Worm (Caenorhabditis elegans) whole organism, L2 larva: ENCODE measurements around the gene C03B1.14.
A peak's percentile ranks its signal among the peaks of the same experiment; 100 is the strongest.

Experiments
- C34F6.9 ChIP-seq: fragments of 150-350 bp; optimal IDR thresholded peaks from 2 replicates; lab custom pipeline; 2014; ENCODE audit warnings: missing biosample characterization, missing genetic modification characterization
- F13H6.1 ChIP-seq: sonication (generic microtip); optimal IDR thresholded peaks from 2 replicates; lab custom pipeline; 2016; ENCODE audit warnings: missing genetic modification characterization, missing compliant biosample characterization
- Y55F3AM.14 ChIP-seq: fragments of 200-800 bp; sonication (Bioruptor generic); optimal IDR thresholded peaks from 2 replicates; lab custom pipeline; 2018; ENCODE audit warnings: mild to moderate bottlenecking, missing genetic modification characterization, missing compliant biosample characterization
- alr-1 ChIP-seq: fragments of 150-350 bp; optimal IDR thresholded peaks from 2 replicates; lab custom pipeline; 2014; ENCODE audit warnings: missing biosample characterization, missing genetic modification characterization
- ama-1 ChIP-seq: fragments of 150-350 bp; optimal IDR thresholded peaks from 2 replicates; lab custom pipeline; 2018; ENCODE audit warnings: inconsistent platforms
- blmp-1 ChIP-seq: sonication (generic microtip); optimal IDR thresholded peaks from 2 replicates; lab custom pipeline; 2017; ENCODE audit warnings: missing genetic modification characterization, mild to moderate bottlenecking, missing compliant biosample characterization, antibody characterized with exemption, moderate library complexity; ENCODE audit not compliant: insufficient read depth
- ceh-16 ChIP-seq: fragments of 150-350 bp; optimal IDR thresholded peaks from 2 replicates; lab custom pipeline; 2014; ENCODE audit warnings: missing biosample characterization, missing genetic modification characterization
- crh-2 ChIP-seq: sonication (generic microtip); optimal IDR thresholded peaks from 2 replicates; lab custom pipeline; 2017; ENCODE audit warnings: missing biosample characterization, missing genetic modification characterization
- egl-27 ChIP-seq: sonication (generic microtip); optimal IDR thresholded peaks from 3 replicates; lab custom pipeline; 2017; ENCODE audit warnings: missing biosample characterization, missing genetic modification reagents, missing genetic modification characterization
- elt-1 ChIP-seq: fragments of 150-350 bp; optimal IDR thresholded peaks from 2 replicates; lab custom pipeline; 2014; ENCODE audit warnings: missing biosample characterization, missing genetic modification characterization
- elt-3 ChIP-seq: sonication (generic microtip); optimal IDR thresholded peaks from 2 replicates; lab custom pipeline; 2017; ENCODE audit warnings: missing biosample characterization, missing genetic modification characterization
- fos-1 ChIP-seq: fragments of 150-350 bp; optimal IDR thresholded peaks from 2 replicates; lab custom pipeline; 2014; ENCODE audit warnings: missing biosample characterization, missing genetic modification characterization
- gmeb-1 ChIP-seq: fragments of 150-350 bp; optimal IDR thresholded peaks from 2 replicates; lab custom pipeline; 2014; ENCODE audit warnings: missing biosample characterization, missing genetic modification characterization
- lin-11 ChIP-seq: fragments of 150-350 bp; sonication (generic microtip); optimal IDR thresholded peaks from 2 replicates; lab custom pipeline; 2014; ENCODE audit warnings: missing biosample characterization, missing genetic modification characterization, inconsistent platforms, mixed read lengths
- lin-39 ChIP-seq: fragments of 150-350 bp; optimal IDR thresholded peaks from 2 replicates; lab custom pipeline; 2014; ENCODE audit warnings: missing biosample characterization, missing genetic modification reagents, missing genetic modification characterization
- lsy-2 ChIP-seq, 2 experiments: fragments of 150-350 bp in 1 of 2; sonication (generic microtip) in 1 of 2; optimal IDR thresholded peaks; 2 replicates each; lab custom pipeline; 2014 to 2017; ENCODE audit warnings: missing biosample characterization in 2 of 2, missing genetic modification characterization in 2 of 2
- mab-5 ChIP-seq: fragments of 150-350 bp; optimal IDR thresholded peaks from 2 replicates; lab custom pipeline; 2014; ENCODE audit warnings: missing biosample characterization, missing genetic modification characterization
- mbf-1 ChIP-seq: sonication (generic microtip); optimal IDR thresholded peaks from 2 replicates; lab custom pipeline; 2017; ENCODE audit warnings: missing biosample characterization, missing genetic modification characterization
- mdl-1 ChIP-seq, 2 experiments: fragments of 150-350 bp in 1 of 2; sonication (generic microtip) in 1 of 2; optimal IDR thresholded peaks; 2 replicates each; lab custom pipeline; 2017; ENCODE audit warnings: missing biosample characterization in 2 of 2, missing genetic modification characterization in 2 of 2
- nhr-11 ChIP-seq: fragments of 150-350 bp; optimal IDR thresholded peaks from 2 replicates; lab custom pipeline; 2014; ENCODE audit warnings: missing biosample characterization, missing genetic modification characterization
- nhr-12 ChIP-seq: fragments of 150-350 bp; optimal IDR thresholded peaks from 2 replicates; lab custom pipeline; 2014; ENCODE audit warnings: missing biosample characterization, missing genetic modification characterization
- nhr-129 ChIP-seq: fragments of 150-350 bp; optimal IDR thresholded peaks from 2 replicates; lab custom pipeline; 2014; ENCODE audit warnings: missing biosample characterization, missing genetic modification characterization
- nhr-21 ChIP-seq: fragments of 150-350 bp; optimal IDR thresholded peaks from 2 replicates; lab custom pipeline; 2014; ENCODE audit warnings: missing biosample characterization, missing genetic modification characterization
- nhr-23 ChIP-seq: fragments of 150-350 bp; optimal IDR thresholded peaks from 2 replicates; lab custom pipeline; 2014; ENCODE audit warnings: missing biosample characterization, missing genetic modification reagents, missing genetic modification characterization
- nhr-237 ChIP-seq: fragments of 150-350 bp; optimal IDR thresholded peaks from 2 replicates; lab custom pipeline; 2014; ENCODE audit warnings: missing biosample characterization, missing genetic modification characterization
- nhr-25 ChIP-seq: fragments of 150-350 bp; sonication (generic microtip); optimal IDR thresholded peaks from 3 replicates; lab custom pipeline; 2014; ENCODE audit warnings: missing biosample characterization, missing genetic modification characterization
- nhr-77 ChIP-seq: fragments of 150-350 bp; optimal IDR thresholded peaks from 2 replicates; lab custom pipeline; 2014; ENCODE audit warnings: missing biosample characterization, missing genetic modification characterization
- sem-4 ChIP-seq: fragments of 150-350 bp; optimal IDR thresholded peaks from 2 replicates; lab custom pipeline; 2014; ENCODE audit warnings: missing biosample characterization, missing genetic modification reagents, missing genetic modification characterization
- sma-3 ChIP-seq: sonication (generic microtip); optimal IDR thresholded peaks from 2 replicates; lab custom pipeline; 2016; ENCODE audit warnings: missing genetic modification reagents, missing genetic modification characterization, missing compliant biosample characterization
- sma-9 ChIP-seq, 2 experiments: fragments of 150-350 bp in 1 of 2; sonication (generic microtip) in 1 of 2; optimal IDR thresholded peaks; 2 replicates each; lab custom pipeline; 2014 to 2016; ENCODE audit warnings: missing genetic modification characterization in 2 of 2, mild to moderate bottlenecking in 1 of 2, missing biosample characterization in 1 of 2, missing compliant biosample characterization in 1 of 2, missing genetic modification reagents in 1 of 2, moderate library complexity in 1 of 2
- unc-39 ChIP-seq: fragments of 150-350 bp; optimal IDR thresholded peaks from 2 replicates; lab custom pipeline; 2014; ENCODE audit warnings: missing biosample characterization, missing genetic modification characterization
- unc-55 ChIP-seq: fragments of 150-350 bp; sonication (generic microtip); optimal IDR thresholded peaks from 3 replicates; lab custom pipeline; 2014; ENCODE audit warnings: missing biosample characterization, missing genetic modification reagents, missing genetic modification characterization
- unc-62 ChIP-seq: fragments of 150-350 bp; optimal IDR thresholded peaks from 2 replicates; lab custom pipeline; 2014; ENCODE audit warnings: missing biosample characterization, missing genetic modification reagents, missing genetic modification characterization
- ztf-11 ChIP-seq: sonication (generic microtip); optimal IDR thresholded peaks from 2 replicates; lab custom pipeline; 2017; ENCODE audit warnings: missing biosample characterization, missing genetic modification characterization
- ztf-4 ChIP-seq: fragments of 150-350 bp; optimal IDR thresholded peaks from 2 replicates; lab custom pipeline; 2014; ENCODE audit warnings: missing biosample characterization, missing genetic modification characterization

Gene C03B1.14

DNA sequence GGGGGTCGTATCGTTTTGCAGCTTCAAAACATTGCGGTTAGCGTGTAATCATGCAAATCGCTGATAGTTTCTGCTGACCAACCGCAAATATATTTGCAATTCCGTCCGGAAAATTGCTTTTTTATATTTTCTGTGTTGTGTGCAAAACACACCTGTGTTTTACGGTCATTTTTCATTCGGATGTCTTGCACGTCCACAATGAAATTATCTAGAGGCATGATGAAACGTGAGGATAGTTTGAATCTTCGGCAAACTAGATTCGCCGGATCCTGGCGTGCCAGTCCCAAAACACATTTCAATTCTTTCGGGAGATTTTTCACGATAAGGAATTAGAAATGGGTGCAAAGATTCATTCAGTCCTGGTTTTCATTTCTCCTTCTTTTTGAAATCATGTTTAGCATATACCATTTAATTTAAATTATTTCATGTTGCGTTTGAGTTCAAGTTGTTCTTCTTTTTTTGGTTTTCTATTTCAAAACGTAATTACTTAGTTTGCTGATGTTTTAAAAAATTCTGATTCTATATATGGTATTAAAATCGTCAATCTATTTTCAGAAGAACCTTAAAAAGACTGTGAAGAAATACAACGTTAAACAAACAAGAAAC, 5.4 kb downstream of the C03B1.14 start, which contains the start of gene C03B1.5:
TSS of gene C03B1.5 (plus strand) at position 556 of the 606 bp plus-strand sequence.
- TF ChIP-seq unc-62 (GFP tag; lab: Kevin White, UChicago) = no peak
- no peak for TF ChIP-seq mbf-1
- no peak for TF ChIP-seq egl-27 (tag; lab: Kevin White, UChicago)

DNA sequence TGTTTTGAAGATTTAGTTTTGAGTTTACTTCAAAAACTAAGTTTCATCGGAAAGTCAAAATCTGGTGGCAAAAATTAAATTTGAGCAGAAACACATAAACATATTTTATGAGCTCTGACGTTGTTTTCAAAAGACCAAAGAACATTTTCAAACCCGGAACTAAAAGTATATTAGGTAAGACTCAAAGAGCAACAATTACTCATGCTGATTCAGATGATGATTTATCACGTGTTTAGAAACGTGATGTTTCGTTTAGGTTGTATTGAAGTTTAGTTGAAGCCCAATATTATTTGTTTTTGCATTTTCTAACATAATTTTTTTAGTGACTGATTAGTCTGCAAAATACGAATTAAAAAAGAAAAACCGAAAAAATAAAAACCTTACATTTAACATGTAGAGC, 6.8 kb downstream of the C03B1.14 start:
- peak; percentile 26 for TF ChIP-seq C34F6.9
- TF ChIP-seq mdl-1 (tag; optimal IDR thresholded peaks at IDR 0.05; lab: Kevin White, UChicago) = no peak
- TF ChIP-seq mbf-1 = no peak

DNA sequence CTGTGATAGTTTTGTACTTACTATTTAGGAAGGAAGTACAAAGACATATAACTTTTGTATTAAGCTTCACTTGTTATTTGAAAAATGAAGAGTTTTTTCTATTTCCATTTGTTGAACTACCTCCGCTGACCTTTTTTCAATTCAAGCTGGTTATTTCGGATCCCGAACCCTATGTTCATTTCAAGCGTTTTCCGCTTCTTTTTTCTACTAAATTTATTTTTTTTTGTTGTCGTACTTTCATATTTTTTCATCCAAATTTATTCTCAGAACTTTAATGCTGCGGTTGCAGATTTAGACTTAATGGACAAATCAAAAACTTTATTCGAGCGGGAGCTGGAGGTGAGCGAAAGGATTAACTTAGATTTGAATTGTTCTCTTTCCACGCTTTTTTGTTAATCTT, 10.5 kb downstream of the C03B1.14 start, which contains the start of gene C03B1.6:
TSS of gene C03B1.6 (plus strand) at position 301 of the 400 bp plus-strand sequence.
- TF ChIP-seq ztf-4 (tag; lab: Kevin White, UChicago) (no peak), Y55F3AM.14 (GFP tag; lab: Kevin White, UChicago) (no peak), fos-1 (tag; lab: Kevin White, UChicago) (no peak), C34F6.9 (no peak), nhr-237 (tag; lab: Kevin White, UChicago) (no peak), elt-1 (tag; lab: Kevin White, UChicago) (no peak), sma-9 (GFP tag; optimal IDR thresholded peaks at IDR 0.05; lab: Kevin White, UChicago) (no peak), sma-9 (tag; optimal IDR thresholded peaks at IDR 0.05; lab: Kevin White, UChicago) (no peak), lin-11 (tag; lab: Kevin White, UChicago) (no peak), nhr-25 (tag; lab: Kevin White, UChicago) (no peak), lsy-2 (tag; optimal IDR thresholded peaks at IDR 0.05; lab: Kevin White, UChicago) (no peak), nhr-77 (tag; lab: Kevin White, UChicago) (no peak), elt-3 (no peak), nhr-12 (tag; lab: Kevin White, UChicago) (no peak)

DNA sequence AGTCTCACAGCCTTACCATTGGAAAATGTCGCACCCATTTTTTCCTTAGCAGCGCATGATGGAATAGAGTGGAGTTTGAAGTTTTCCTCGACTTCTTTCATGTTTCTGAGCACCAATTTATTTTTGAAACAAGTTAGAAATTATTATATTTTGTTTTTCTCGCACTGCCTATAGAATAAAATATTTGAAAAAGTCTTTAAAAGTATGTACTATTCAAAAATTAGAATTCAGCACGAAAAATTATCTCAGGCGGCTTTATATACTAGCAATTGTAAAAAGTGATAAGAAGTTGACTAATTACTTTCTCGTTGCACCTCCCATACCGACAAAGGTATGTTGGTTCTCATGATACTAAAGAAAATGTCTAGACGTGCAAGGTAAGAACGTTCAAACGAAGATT, 13.5 kb downstream of the C03B1.14 start, which contains the start of gene C03B1.9:
TSS of gene C03B1.9 (minus strand) at position 101 of the 400 bp plus-strand sequence.
- TF ChIP-seq unc-55 (GFP tag; lab: Kevin White, UChicago) (no peak), nhr-25 (tag; lab: Kevin White, UChicago) (no peak), sma-9 (GFP tag; optimal IDR thresholded peaks at IDR 0.05; lab: Kevin White, UChicago) (no peak), sma-9 (tag; optimal IDR thresholded peaks at IDR 0.05; lab: Kevin White, UChicago) (no peak), F13H6.1 (no peak), Y55F3AM.14 (GFP tag; lab: Kevin White, UChicago) (no peak), ceh-16 (tag; lab: Kevin White, UChicago) (no peak), mbf-1 (no peak), nhr-237 (tag; lab: Kevin White, UChicago) (no peak), nhr-11 (no peak), gmeb-1 (tag; lab: Kevin White, UChicago) (no peak), nhr-129 (tag; lab: Kevin White, UChicago) (no peak), nhr-21 (no peak), nhr-23 (tag; lab: Kevin White, UChicago) (no peak), lin-39 (tag; lab: Kevin White, UChicago) (no peak), ztf-11 (tag; lab: Kevin White, UChicago) (no peak), ama-1 (lab: Kevin White, UChicago) (no peak), sem-4 (tag; lab: Kevin White, UChicago) (no peak)

DNA sequence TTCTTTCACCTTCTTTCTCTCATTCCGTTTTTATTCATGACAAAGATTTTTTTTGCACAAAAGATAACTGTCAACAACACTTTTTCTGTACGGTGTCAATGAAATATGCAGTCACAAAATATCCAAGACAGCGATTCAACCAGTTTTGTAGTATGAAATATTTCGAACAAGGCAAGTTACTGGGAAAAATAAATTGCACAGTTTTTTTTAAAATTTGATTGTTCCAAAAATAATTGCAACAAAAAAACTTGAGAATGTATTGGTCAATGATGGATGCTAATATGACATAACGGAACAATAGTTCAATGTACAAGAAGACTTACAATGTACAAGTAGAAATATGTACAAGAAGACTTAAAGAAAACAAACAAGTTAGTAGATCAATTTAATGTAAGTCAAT, 14.8 kb downstream of the C03B1.14 start:
- no peak for TF ChIP-seq sem-4 (tag; lab: Kevin White, UChicago)
- TF ChIP-seq unc-62 (GFP tag; lab: Kevin White, UChicago) = no peak
- no peak for TF ChIP-seq mbf-1
- no peak for TF ChIP-seq elt-1 (tag; lab: Kevin White, UChicago)
- no peak for TF ChIP-seq mdl-1 (tag; optimal IDR thresholded peaks at IDR 0.05; lab: Kevin White, UChicago)
- TF ChIP-seq nhr-21 = no peak

DNA sequence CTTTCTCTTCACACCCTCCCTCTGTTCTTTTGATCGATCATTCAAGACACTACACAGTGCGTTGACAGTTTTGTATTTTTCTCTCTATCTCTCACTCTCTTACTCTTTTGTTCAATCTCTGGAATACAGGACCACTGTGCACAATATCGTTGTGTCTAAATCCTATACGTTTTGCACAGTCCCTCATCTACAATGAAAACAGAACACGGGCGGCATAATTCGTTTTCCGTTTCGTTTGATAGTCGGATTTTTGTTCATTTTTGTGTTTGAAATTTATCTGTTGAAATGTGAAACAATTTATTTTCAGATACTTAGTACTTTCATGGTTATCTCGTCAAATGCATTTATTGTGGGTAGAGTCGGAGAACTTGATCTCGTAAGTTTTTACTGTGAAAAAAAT, 19.0 kb downstream of the C03B1.14 start, which contains the start of gene C03B1.7:
TSS of gene C03B1.7 (plus strand) at position 301 of the 400 bp plus-strand sequence.
- TF ChIP-seq mab-5 (tag; lab: Kevin White, UChicago) (no peak), sma-3 (GFP tag; lab: Kevin White, UChicago) (no peak), C34F6.9 (no peak), blmp-1 (tag; lab: Kevin White, UChicago) (no peak), alr-1 (tag; lab: Kevin White, UChicago) (no peak), unc-39 (tag; lab: Kevin White, UChicago) (no peak), nhr-77 (tag; lab: Kevin White, UChicago) (no peak), crh-2 (tag; lab: Kevin White, UChicago) (no peak)
